Fruit fly (Drosophila melanogaster) whole organism, embryonic: Measurements from ENCODE around the gene Tango9.
A peak's percentile ranks its signal among the peaks of the same experiment; 100 is the strongest.

ENCODE experiments used
- CG10267 ChIP-seq: fragments of 200-800 bp; sonication (Bioruptor generic); optimal IDR thresholded peaks from 2 replicates; lab custom pipeline; 2018; ENCODE audit warnings: missing biosample characterization, mild to moderate bottlenecking, missing genetic modification characterization, moderate library complexity
- CG10274 ChIP-seq: fragments of 200-800 bp; sonication (Bioruptor generic); optimal IDR thresholded peaks from 3 replicates; lab custom pipeline; 2017; ENCODE audit warnings: missing biosample characterization, mild to moderate bottlenecking, missing genetic modification characterization
- CG10431 ChIP-seq: fragments of 200-800 bp; sonication (Bioruptor generic); optimal IDR thresholded peaks from 3 replicates; lab custom pipeline; 2018; ENCODE audit warnings: missing biosample characterization, mild to moderate bottlenecking, missing genetic modification characterization
- CG11085 ChIP-seq: fragments of 200-800 bp; sonication (Bioruptor generic); IDR thresholded peaks from 2 replicates; pipeline ENCODE4 v1.3.6; 2022; ENCODE audit warnings: missing biosample characterization, missing genetic modification characterization
- CG11504 ChIP-seq: fragments of 200-800 bp; sonication (Bioruptor generic); optimal IDR thresholded peaks from 3 replicates; lab custom pipeline; 2019; ENCODE audit warnings: missing biosample characterization, mild to moderate bottlenecking, missing genetic modification characterization, moderate library complexity
- CG12071 ChIP-seq: fragments of 200-800 bp; sonication (Bioruptor generic); optimal IDR thresholded peaks from 3 replicates; lab custom pipeline; 2018; ENCODE audit warnings: missing biosample characterization, mild to moderate bottlenecking, missing genetic modification characterization
- CG13424 ChIP-seq: fragments of 200-800 bp; sonication (Bioruptor generic); optimal IDR thresholded peaks from 2 replicates; lab custom pipeline; 2019; ENCODE audit warnings: missing biosample characterization, mild to moderate bottlenecking, missing genetic modification characterization, moderate library complexity
- CG1602 ChIP-seq: fragments of 200-800 bp; sonication (Bioruptor generic); optimal IDR thresholded peaks from 3 replicates; lab custom pipeline; 2016; ENCODE audit warnings: missing biosample characterization, missing genetic modification characterization
- CG18764 ChIP-seq: fragments of 200-800 bp; sonication (Bioruptor generic); optimal IDR thresholded peaks from 3 replicates; lab custom pipeline; 2016; ENCODE audit warnings: missing biosample characterization, missing genetic modification characterization
- CG2202 ChIP-seq: fragments of 200-800 bp; sonication (Bioruptor generic); optimal IDR thresholded peaks from 2 replicates; lab custom pipeline; 2018; ENCODE audit warnings: missing biosample characterization, mild to moderate bottlenecking, missing genetic modification characterization
- CG3163 ChIP-seq: fragments of 200-800 bp; sonication (Bioruptor generic); optimal IDR thresholded peaks from 3 replicates; lab custom pipeline; 2016; ENCODE audit warnings: missing biosample characterization, missing genetic modification characterization
- CG32767 ChIP-seq: fragments of 200-800 bp; sonication (Bioruptor generic); IDR thresholded peaks from 2 replicates; pipeline ENCODE4 v1.3.6; 2022; ENCODE audit warnings: missing biosample characterization, missing genetic modification characterization
- CG34376 ChIP-seq: fragments of 200-800 bp; sonication (Bioruptor generic); optimal IDR thresholded peaks from 2 replicates; lab custom pipeline; 2018; ENCODE audit warnings: missing biosample characterization, mild to moderate bottlenecking, missing genetic modification characterization
- CG4854 ChIP-seq: fragments of 200-800 bp; sonication (Bioruptor generic); optimal IDR thresholded peaks from 2 replicates; lab custom pipeline; 2016; ENCODE audit warnings: missing biosample characterization, missing genetic modification characterization, inconsistent platforms
- CG5180 ChIP-seq: fragments of 200-800 bp; sonication (Bioruptor generic); optimal IDR thresholded peaks from 3 replicates; lab custom pipeline; 2017; ENCODE audit warnings: missing biosample characterization, missing genetic modification characterization, mild to moderate bottlenecking, moderate library complexity, missing genetic modification reagents
- CG5953 ChIP-seq: fragments of 200-800 bp; sonication (Bioruptor generic); IDR thresholded peaks from 2 replicates; pipeline ENCODE4 v1.3.6; 2022; ENCODE audit warnings: missing biosample characterization, missing genetic modification characterization
- CG6683 ChIP-seq: fragments of 200-800 bp; sonication (Bioruptor generic); optimal IDR thresholded peaks from 2 replicates; lab custom pipeline; 2017; ENCODE audit warnings: missing biosample characterization, mild to moderate bottlenecking, missing genetic modification characterization, missing genetic modification reagents
- CG7271 ChIP-seq: fragments of 200-800 bp; sonication (Bioruptor generic); optimal IDR thresholded peaks from 2 replicates; lab custom pipeline; 2018; ENCODE audit warnings: missing biosample characterization, mild to moderate bottlenecking, missing genetic modification characterization, moderate library complexity
- CG7556 ChIP-seq: fragments of 200-800 bp; sonication (Bioruptor generic); optimal IDR thresholded peaks from 2 replicates; lab custom pipeline; 2017; ENCODE audit warnings: missing biosample characterization, mild to moderate bottlenecking, missing genetic modification characterization
- CG8359 ChIP-seq: fragments of 200-800 bp; sonication (Bioruptor generic); optimal IDR thresholded peaks from 2 replicates; lab custom pipeline; 2017; ENCODE audit warnings: missing biosample characterization, mild to moderate bottlenecking, missing genetic modification characterization, borderline replicate concordance
- CG9797 ChIP-seq: fragments of 200-800 bp; sonication (Bioruptor generic); optimal IDR thresholded peaks from 3 replicates; lab custom pipeline; 2018; ENCODE audit warnings: missing biosample characterization, mild to moderate bottlenecking, missing genetic modification characterization
- Dref ChIP-seq: fragments of 200-800 bp; sonication (Bioruptor generic); IDR thresholded peaks from 2 replicates; pipeline ENCODE4 v1.3.6; 2022; ENCODE audit warnings: missing biosample characterization, missing genetic modification characterization
- Ets65A ChIP-seq: fragments of 200-800 bp; sonication (Bioruptor generic); peaks from one replicate; lab custom pipeline; 2016; ENCODE audit warnings: missing biosample characterization, missing genetic modification characterization
- Hmx ChIP-seq: fragments of 200-800 bp; sonication (Bioruptor generic); optimal IDR thresholded peaks from 2 replicates; lab custom pipeline; 2016; ENCODE audit warnings: missing biosample characterization, missing genetic modification characterization
- Hsf ChIP-seq: fragments of 200-800 bp; sonication (Bioruptor generic); optimal IDR thresholded peaks from 3 replicates; lab custom pipeline; 2016; ENCODE audit warnings: missing biosample characterization, missing genetic modification characterization
- MTF-1 ChIP-seq: fragments of 200-800 bp; sonication (Bioruptor generic); optimal IDR thresholded peaks from 2 replicates; lab custom pipeline; 2018; ENCODE audit warnings: missing biosample characterization, mild to moderate bottlenecking, missing genetic modification characterization, borderline replicate concordance
- Med ChIP-seq: fragments of 200-800 bp; sonication (Bioruptor generic); peaks from one replicate; lab custom pipeline; 2016; ENCODE audit warnings: missing biosample characterization, missing genetic modification characterization, mild to moderate bottlenecking, inconsistent platforms, moderate library complexity
- Nf-YC ChIP-seq: fragments of 200-800 bp; optimal IDR thresholded peaks from 3 replicates; lab custom pipeline; 2019; ENCODE audit warnings: missing biosample characterization, mild to moderate bottlenecking, missing genetic modification characterization, moderate library complexity
- Pdp1 ChIP-seq, 2 experiments: fragments of 200-800 bp; sonication (Bioruptor generic); optimal IDR thresholded peaks; 3 replicates each; lab custom pipeline; 2016; ENCODE audit warnings: missing biosample characterization in 2 of 2, missing genetic modification characterization in 2 of 2, mild to moderate bottlenecking in 1 of 2, moderate library complexity in 1 of 2
- Trl ChIP-seq, 3 experiments: fragments of >200 bp in 2 of 3; fragments of 200-800 bp in 1 of 3; sonication (Bioruptor generic) in 1 of 3; optimal IDR thresholded peaks; 2 replicates in 1 of 3; 3 replicates in 2 of 3; lab custom pipeline; 2016 to 2017; ENCODE audit warnings: missing biosample characterization in 1 of 3, missing genetic modification characterization in 1 of 3
- ase ChIP-seq: fragments of 200-800 bp; sonication (Bioruptor generic); IDR thresholded peaks from 3 replicates; pipeline ENCODE4 v1.3.6; 2022; ENCODE audit warnings: missing biosample characterization, missing genetic modification characterization
- ato ChIP-seq: fragments of 200-800 bp; sonication (Bioruptor generic); IDR thresholded peaks from 2 replicates; pipeline ENCODE4 v1.3.6; 2022; ENCODE audit warnings: missing biosample characterization, missing genetic modification characterization; ENCODE audit not compliant: partially characterized antibody
- bbx ChIP-seq: fragments of 200-800 bp; sonication (Bioruptor generic); IDR thresholded peaks from 2 replicates; pipeline ENCODE4 v1.3.6; 2022; ENCODE audit warnings: missing biosample characterization, missing genetic modification characterization; ENCODE audit not compliant: partially characterized antibody
- chn ChIP-seq: fragments of 200-800 bp; sonication (Bioruptor generic); optimal IDR thresholded peaks from 2 replicates; lab custom pipeline; 2016; ENCODE audit warnings: missing biosample characterization, missing genetic modification characterization
- corto ChIP-seq: fragments of 200-800 bp; sonication (Bioruptor generic); optimal IDR thresholded peaks from 2 replicates; lab custom pipeline; 2016; ENCODE audit warnings: missing biosample characterization, mild to moderate bottlenecking, missing genetic modification characterization, moderate library complexity
- cwo ChIP-seq: fragments of 200-800 bp; sonication (Bioruptor generic); optimal IDR thresholded peaks from 3 replicates; lab custom pipeline; 2017; ENCODE audit warnings: missing biosample characterization, missing genetic modification characterization, mild to moderate bottlenecking, moderate library complexity, missing genetic modification reagents
- fd3F ChIP-seq: fragments of 200-800 bp; sonication (Bioruptor generic); optimal IDR thresholded peaks from 2 replicates; lab custom pipeline; 2018; ENCODE audit warnings: missing biosample characterization, mild to moderate bottlenecking, missing genetic modification characterization, moderate library complexity
- gem ChIP-seq: fragments of 200-800 bp; sonication (Bioruptor generic); optimal IDR thresholded peaks from 2 replicates; lab custom pipeline; 2019; ENCODE audit warnings: missing biosample characterization, mild to moderate bottlenecking, missing genetic modification characterization, moderate library complexity
- gro ChIP-seq: fragments of 200-800 bp; sonication (Bioruptor generic); optimal IDR thresholded peaks from 2 replicates; lab custom pipeline; 2016; ENCODE audit warnings: missing biosample characterization, missing genetic modification characterization
- lilli ChIP-seq: fragments of 200-800 bp; sonication (Bioruptor generic); optimal IDR thresholded peaks from 3 replicates; lab custom pipeline; 2016; ENCODE audit warnings: missing biosample characterization, missing genetic modification characterization
- lmd ChIP-seq: fragments of 200-800 bp; sonication (Bioruptor generic); IDR thresholded peaks from 2 replicates; pipeline ENCODE4 v1.3.6; 2022; ENCODE audit warnings: missing biosample characterization, missing genetic modification characterization
- mam ChIP-seq: fragments of 200-800 bp; sonication (Bioruptor generic); optimal IDR thresholded peaks from 3 replicates; lab custom pipeline; 2016; ENCODE audit warnings: missing biosample characterization, missing genetic modification characterization
- mld ChIP-seq: fragments of 200-800 bp; sonication (Bioruptor generic); IDR thresholded peaks from 3 replicates; pipeline ENCODE4 v1.3.6; 2022; ENCODE audit warnings: missing biosample characterization, missing genetic modification characterization; ENCODE audit not compliant: partially characterized antibody
- nom ChIP-seq: fragments of 200-800 bp; sonication (Bioruptor generic); optimal IDR thresholded peaks from 2 replicates; lab custom pipeline; 2017; ENCODE audit warnings: missing biosample characterization, missing genetic modification characterization, mild to moderate bottlenecking, moderate library complexity, missing genetic modification reagents
- psq ChIP-seq: fragments of 200-800 bp; sonication (Bioruptor generic); optimal IDR thresholded peaks from 2 replicates; lab custom pipeline; 2017; ENCODE audit warnings: missing biosample characterization, missing genetic modification characterization
- sens ChIP-seq: fragments of 200-800 bp; sonication (Bioruptor generic); peaks from one replicate; lab custom pipeline; 2016; ENCODE audit warnings: missing biosample characterization, missing genetic modification characterization
- slou ChIP-seq: fragments of 200-800 bp; sonication (Bioruptor generic); optimal IDR thresholded peaks from 3 replicates; lab custom pipeline; 2016; ENCODE audit warnings: missing biosample characterization, missing genetic modification characterization
- unc-4 ChIP-seq: fragments of 200-800 bp; sonication (Bioruptor generic); IDR thresholded peaks from 2 replicates; pipeline ENCODE4 v1.3.6; 2022; ENCODE audit warnings: missing biosample characterization, missing genetic modification characterization; ENCODE audit not compliant: partially characterized antibody
- yki ChIP-seq: fragments of >200 bp; optimal IDR thresholded peaks from 3 replicates; lab custom pipeline; 2018
- zen2 ChIP-seq: fragments of 200-800 bp; sonication (Bioruptor generic); IDR thresholded peaks from 3 replicates; pipeline ENCODE4 v1.3.6; 2022; ENCODE audit warnings: missing biosample characterization, missing genetic modification characterization; ENCODE audit not compliant: partially characterized antibody

Gene Tango9

DNA sequence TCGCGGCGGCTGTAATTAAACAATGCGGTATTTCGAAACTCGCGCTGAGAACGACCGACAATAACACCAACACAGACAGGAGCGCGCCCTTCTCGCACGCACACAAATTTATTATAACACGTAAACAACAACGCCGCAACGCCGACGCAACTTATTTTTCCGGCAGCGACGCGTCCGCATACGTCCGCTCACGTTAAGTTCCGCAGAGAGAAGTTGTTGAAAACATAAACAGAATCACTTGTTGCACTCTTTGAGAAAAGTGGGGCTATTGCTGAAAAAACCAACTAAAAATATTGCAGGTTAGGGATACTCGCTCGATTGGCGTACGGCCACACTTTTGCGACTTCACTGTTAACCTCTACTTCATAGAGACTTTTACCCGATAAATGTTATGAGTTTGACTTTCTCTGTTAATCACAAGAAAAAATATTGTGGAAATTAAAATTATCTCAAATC lies 25.8 kb downstream of the Tango9 start, which contains the start of gene Cad87A (continued):
- TF ChIP-seq Trl (optimal IDR thresholded peaks at IDR 0.05; lab: Kevin White, UChicago) (peak; percentile 41 to 62), Trl (GFP tag; optimal IDR thresholded peaks at IDR 0.05; lab: Kevin White, UChicago) (peak; percentile 59), zen2 (GFP tag; lab: Robert Waterston, UW) (no peak), sens (GFP tag; lab: Kevin White, UChicago) (peak; percentile 77), mld (GFP tag; lab: Robert Waterston, UW) (no peak), yki (lab: Kevin White, UChicago) (no peak), ase (GFP tag; lab: Robert Waterston, UW) (no peak), ato (no peak), nom (GFP tag; lab: Kevin White, UChicago) (peak; percentile 77), CG5953 (GFP tag; lab: Robert Waterston, UW) (no peak), unc-4 (GFP tag; lab: Robert Waterston, UW) (no peak), fd3F (GFP tag; lab: Kevin White, UChicago) (no peak), CG7556 (no peak), CG6683 (GFP tag; lab: Kevin White, UChicago) (no peak), CG1602 (GFP tag; lab: Kevin White, UChicago) (no peak), CG2202 (tag; lab: Kevin White, UChicago) (peak; percentile 23), CG12071 (GFP tag; lab: Kevin White, UChicago) (peak; percentile 45), bbx (GFP tag; lab: Robert Waterston, UW) (no peak), CG9797 (GFP tag; lab: Kevin White, UChicago) (peak; percentile 91), Dref (no peak), CG4854 (GFP tag; lab: Kevin White, UChicago) (no peak), CG7271 (tag; lab: Kevin White, UChicago) (peak; percentile 31), Ets65A (GFP tag; lab: Kevin White, UChicago) (no peak), CG10274 (no peak), CG8359 (GFP tag; lab: Kevin White, UChicago) (no peak), CG32767 (GFP tag; lab: Robert Waterston, UW) (no peak), lmd (GFP tag; lab: Robert Waterston, UW) (no peak), Med (GFP tag; lab: Kevin White, UChicago) (peak; percentile 91), CG18764 (GFP tag; lab: Kevin White, UChicago) (no peak), gem (tag; lab: Kevin White, UChicago) (no peak), Pdp1 (GFP tag; optimal IDR thresholded peaks at IDR 0.05; lab: Kevin White, UChicago) (peak in 1 of 2 experiments; percentile 78), CG13424 (tag; lab: Kevin White, UChicago) (no peak), slou (GFP tag; lab: Kevin White, UChicago) (no peak), CG11085 (no peak), Nf-YC (tag; lab: Kevin White, UChicago) (no peak), lilli (GFP tag; lab: Kevin White, UChicago) (no peak), CG3163 (GFP tag; lab: Kevin White, UChicago) (peak; percentile 49), CG10267 (peak; percentile 49), chn (GFP tag; lab: Kevin White, UChicago) (no peak), MTF-1 (GFP tag; lab: Kevin White, UChicago) (peak; percentile 58), psq (GFP tag; lab: Kevin White, UChicago) (no peak), gro (GFP tag; lab: Kevin White, UChicago) (peak; percentile 82), mam (GFP tag; lab: Kevin White, UChicago) (no peak), CG11504 (peak; percentile 38), Hsf (no peak), CG34376 (GFP tag; lab: Kevin White, UChicago) (peak; percentile 62), Hmx (GFP tag; lab: Kevin White, UChicago) (no peak), corto (GFP tag; lab: Kevin White, UChicago) (no peak), cwo (GFP tag; lab: Kevin White, UChicago) (no peak), CG5180 (GFP tag; lab: Kevin White, UChicago) (peak; percentile 46), CG10431 (no peak)
